Fruit fly (Drosophila melanogaster): Measurements from ENCODE around the gene Dnaaf6.

Gene Dnaaf6

dm6 chr3L:14678097-14678679 is 6.4 kb upstream of the Dnaaf6 start, which contains the start of gene CG4914 (continued):
- TF ChIP-seq Ets65A (GFP tag) = no peak
- peak; percentile 60 for TF ChIP-seq CG18476 (GFP tag; optimal IDR thresholded peaks at IDR 0.05)
- peak; percentile 43 for TF ChIP-seq cwo (GFP tag; optimal IDR thresholded peaks at IDR 0.05)
- peak; percentile 78 for TF ChIP-seq CG9437 (GFP tag; optimal IDR thresholded peaks at IDR 0.05)
- TF ChIP-seq Awh (GFP tag; IDR thresholded peaks at IDR 0.05) = peak; percentile 77; the same call in 1 of the 2 replicates
- no peak for TF ChIP-seq CG15073 (GFP tag; optimal IDR thresholded peaks at IDR 0.05)
- TF ChIP-seq chm (GFP tag; IDR thresholded peaks at IDR 0.05) = 0 out of 2 replicates have a peak, but pooled peaks have one; percentile 16
- TF ChIP-seq CG3163 (GFP tag; optimal IDR thresholded peaks at IDR 0.05) = no peak
- no peak for TF ChIP-seq hb (GFP tag; IDR thresholded peaks at IDR 0.05; ENCODE audit: partially characterized antibody)
- TF ChIP-seq Hr3 (GFP tag; optimal IDR thresholded peaks at IDR 0.05) = peak; percentile 81
- TF ChIP-seq Vsx1 (GFP tag; optimal IDR thresholded peaks at IDR 0.05) = peak; percentile 42
- TF ChIP-seq CG10565 (GFP tag; optimal IDR thresholded peaks at IDR 0.05) = no peak
- peak; percentile 70; the same call in 1 of the 3 replicates for TF ChIP-seq so (GFP tag; IDR thresholded peaks at IDR 0.05)
- no peak for TF ChIP-seq CG12744 (GFP tag; optimal IDR thresholded peaks at IDR 0.05)
- TF ChIP-seq psq (GFP tag; optimal IDR thresholded peaks at IDR 0.05) = no peak
- no peak for TF ChIP-seq CG11456 (GFP tag; IDR thresholded peaks at IDR 0.05)
- TF ChIP-seq pho (GFP tag; optimal IDR thresholded peaks at IDR 0.05) = no peak
- TF ChIP-seq Dbx (GFP tag; IDR thresholded peaks at IDR 0.05) = no peak
- TF ChIP-seq run (tag; optimal IDR thresholded peaks at IDR 0.05) = peak; percentile 55
- TF ChIP-seq CG12769 (tag; optimal IDR thresholded peaks at IDR 0.05) = no peak
- TF ChIP-seq CG11093 (GFP tag; IDR thresholded peaks at IDR 0.05) = peak; percentile 68; the same call in 2 of the 3 replicates
- peak; percentile 20; the same call in 1 of the 3 replicates for TF ChIP-seq B-H1 (GFP tag; IDR thresholded peaks at IDR 0.05)
- TF ChIP-seq CG10959 (GFP tag; IDR thresholded peaks at IDR 0.05) = peak; percentile 49; the same call in 1 of the 2 replicates
- TF ChIP-seq grn (GFP tag; optimal IDR thresholded peaks at IDR 0.05) = no peak
- TF ChIP-seq CG2120 (GFP tag; optimal IDR thresholded peaks at IDR 0.05) = peak; percentile 56
- TF ChIP-seq sima (GFP tag; optimal IDR thresholded peaks at IDR 0.05) = no peak
- peak; percentile 41 for TF ChIP-seq CG13123 (GFP tag; optimal IDR thresholded peaks at IDR 0.05)
- TF ChIP-seq Dip2 (GFP tag; IDR thresholded peaks at IDR 0.05) = no peak
- no peak for TF ChIP-seq CkIIα-i1 (GFP tag; IDR thresholded peaks at IDR 0.05)
- peak; percentile 67 for TF ChIP-seq CG12155 (GFP tag; optimal IDR thresholded peaks at IDR 0.05)
- TF ChIP-seq row (GFP tag; IDR thresholded peaks at IDR 0.05) = peak; percentile 66; the same call in 2 of the 3 replicates
- peak; percentile 82 for TF ChIP-seq PHDP (tag; optimal IDR thresholded peaks at IDR 0.05)
- peak; percentile 79 for TF ChIP-seq CG1602 (GFP tag; optimal IDR thresholded peaks at IDR 0.05)
- no peak for TF ChIP-seq CG6854 (GFP tag; optimal IDR thresholded peaks at IDR 0.05)
- TF ChIP-seq Bdp1 (GFP tag; optimal IDR thresholded peaks at IDR 0.05) = no peak
- peak; percentile 95 for TF ChIP-seq CG2712 (tag; optimal IDR thresholded peaks at IDR 0.05)
- 0 out of 2 replicates have a peak, but pooled peaks have one; percentile 32 for TF ChIP-seq Nf-YA (GFP tag; IDR thresholded peaks at IDR 0.05)
- TF ChIP-seq CG4360 (GFP tag; IDR thresholded peaks at IDR 0.05) = 0 out of 2 replicates have a peak, but pooled peaks have one; percentile 27
- TF ChIP-seq peb (GFP tag; IDR thresholded peaks at IDR 0.05) = peak; percentile 41; the same call in 1 of the 2 replicates
- TF ChIP-seq BEAF-32 (GFP tag; optimal IDR thresholded peaks at IDR 0.05) = no peak
- peak; percentile 55 for TF ChIP-seq HHEX (GFP tag; optimal IDR thresholded peaks at IDR 0.05)
- TF ChIP-seq CG11695 (GFP tag; IDR thresholded peaks at IDR 0.05) = peak; percentile 66
- TF ChIP-seq CrebB (tag; optimal IDR thresholded peaks at IDR 0.05) = peak; percentile 4
- TF ChIP-seq gem (tag; optimal IDR thresholded peaks at IDR 0.05) = peak; percentile 94
- no peak for TF ChIP-seq MTF-1 (GFP tag; optimal IDR thresholded peaks at IDR 0.05; ENCODE audit: borderline replicate concordance)
- peak; percentile 67 for TF ChIP-seq org-1 (GFP tag; optimal IDR thresholded peaks at IDR 0.05)
- TF ChIP-seq CG4424 (GFP tag; optimal IDR thresholded peaks at IDR 0.05) = peak; percentile 76
- peak; percentile 45 for TF ChIP-seq cato (GFP tag; optimal IDR thresholded peaks at IDR 0.05; ENCODE audit: borderline replicate concordance)
- TF ChIP-seq prd (optimal IDR thresholded peaks at IDR 0.05) = no peak
- TF ChIP-seq prd (GFP tag; IDR thresholded peaks at IDR 0.05) = peak; percentile 83
- TF ChIP-seq CG5180 (GFP tag; optimal IDR thresholded peaks at IDR 0.05) = peak; percentile 31
